Worm (Caenorhabditis elegans): ENCODE measurements around the gene sru-6.

sru-6 gene

ce11 chrIV:9525682-9526416 is 35.4 kb downstream of the sru-6 start, which contains the start of gene elo-1 (continued):
- no peak for TF ChIP-seq xnd-1 (tag; optimal IDR thresholded peaks at IDR 0.05)
- TF ChIP-seq mel-28 (tag; optimal IDR thresholded peaks at IDR 0.05; ENCODE audit: borderline replicate concordance) = no peak
- no peak for TF ChIP-seq ztf-26 (tag; optimal IDR thresholded peaks at IDR 0.05)
- TF ChIP-seq B0035.1 (tag; optimal IDR thresholded peaks at IDR 0.05) = no peak
- no peak for TF ChIP-seq fkh-3 (tag; optimal IDR thresholded peaks at IDR 0.05)
- no peak for TF ChIP-seq unc-62 (GFP tag; optimal IDR thresholded peaks at IDR 0.05)
- no peak for TF ChIP-seq hmg-1.2 (GFP tag; IDR thresholded peaks at IDR 0.05)
- no peak for TF ChIP-seq madf-8 (GFP tag; conservative IDR thresholded peaks at IDR 0.05)
- no peak for TF ChIP-seq mxl-1 (tag; optimal IDR thresholded peaks at IDR 0.05)
- TF ChIP-seq let-607 (tag; optimal IDR thresholded peaks at IDR 0.05) = peak in 1 of 2 experiments; percentile 8
- TF ChIP-seq F37B4.10 (GFP tag; IDR thresholded peaks at IDR 0.05) = no peak
- no peak for TF ChIP-seq ceh-40 (GFP tag; IDR thresholded peaks at IDR 0.05)
- TF ChIP-seq Y56A3A.18 (GFP tag; IDR thresholded peaks at IDR 0.05) = no peak
- TF ChIP-seq nfya-2 (GFP tag; IDR thresholded peaks at IDR 0.05) = no peak
- TF ChIP-seq lsl-1 (GFP tag; optimal IDR thresholded peaks at IDR 0.05) = no peak
- TF ChIP-seq K12H6.12 (tag; optimal IDR thresholded peaks at IDR 0.05) = no peak
- TF ChIP-seq hlh-12 (tag; optimal IDR thresholded peaks at IDR 0.05) = no peak
- TF ChIP-seq C17E4.6 (GFP tag; IDR thresholded peaks at IDR 0.05) = no peak
- no peak for TF ChIP-seq ztf-18 (tag; optimal IDR thresholded peaks at IDR 0.05)
- TF ChIP-seq lir-1 (GFP tag; conservative IDR thresholded peaks at IDR 0.05) = no peak
- TF ChIP-seq C06A6.2 (GFP tag; conservative IDR thresholded peaks at IDR 0.05) = 0 out of 2 replicates have a peak, but pooled peaks have one; percentile 52
- no peak for TF ChIP-seq ceh-100 (GFP tag; IDR thresholded peaks at IDR 0.05)
- no peak for TF ChIP-seq snpc-1.1 (tag; optimal IDR thresholded peaks at IDR 0.05; ENCODE audit: insufficient read depth)
- TF ChIP-seq let-526 (GFP tag; IDR thresholded peaks at IDR 0.05) = no peak
- TF ChIP-seq nhr-179 (tag; optimal IDR thresholded peaks at IDR 0.05) = no peak
- TF ChIP-seq B0261.1 (tag; optimal IDR thresholded peaks at IDR 0.05) = no peak
- no peak for TF ChIP-seq ztf-3 (GFP tag; optimal IDR thresholded peaks at IDR 0.05)
- no peak for TF ChIP-seq aptf-2 (GFP tag; conservative IDR thresholded peaks at IDR 0.05)
- 0 out of 2 replicates have a peak, but pooled peaks have one; percentile 61 for TF ChIP-seq egl-44 (GFP tag; IDR thresholded peaks at IDR 0.05)
- no peak for TF ChIP-seq pha-4 (tag; optimal IDR thresholded peaks at IDR 0.05)
- peak; percentile 98 for TF ChIP-seq nhr-80 (tag; optimal IDR thresholded peaks at IDR 0.05)
- TF ChIP-seq ztf-25 (GFP tag; IDR thresholded peaks at IDR 0.05) = no peak
- TF ChIP-seq F52B5.7 (tag; optimal IDR thresholded peaks at IDR 0.05) = no peak
- TF ChIP-seq madf-6 (GFP tag; IDR thresholded peaks at IDR 0.05) = no peak
- TF ChIP-seq repo-1 (tag; optimal IDR thresholded peaks at IDR 0.05) = no peak
- no peak; the same call in 1 of the 2 replicates for TF ChIP-seq lin-26 (GFP tag; IDR thresholded peaks at IDR 0.05)
- no peak for TF ChIP-seq bed-1 (GFP tag; IDR thresholded peaks at IDR 0.05)
- no peak for TF ChIP-seq hlh-26 (GFP tag; conservative IDR thresholded peaks at IDR 0.05)
- TF ChIP-seq F23B12.7 (tag; optimal IDR thresholded peaks at IDR 0.05; ENCODE audit: insufficient read depth) = no peak
- TF ChIP-seq dpl-1 (GFP tag; optimal IDR thresholded peaks at IDR 0.05) = no peak
- TF ChIP-seq rec-8 (tag; optimal IDR thresholded peaks at IDR 0.05) = no peak
- TF ChIP-seq F22D6.2 (tag; optimal IDR thresholded peaks at IDR 0.05) = no peak
- TF ChIP-seq ceh-27 (GFP tag; optimal IDR thresholded peaks at IDR 0.05) = no peak
- no peak for TF ChIP-seq hmg-20 (GFP tag; IDR thresholded peaks at IDR 0.05)
- no peak for TF ChIP-seq snpc-4 (GFP tag; optimal IDR thresholded peaks at IDR 0.05)
- peak in 1 of 4 experiments; percentile 26 for TF ChIP-seq snpc-4 (tag; optimal IDR thresholded peaks at IDR 0.05)
- TF ChIP-seq F57C9.4 (tag; optimal IDR thresholded peaks at IDR 0.05) = no peak
- TF ChIP-seq Y79H2A.3 (GFP tag; conservative IDR thresholded peaks at IDR 0.05) = no peak

All from whole organism, young adult.